Fruit fly (Drosophila melanogaster): Measurements from ENCODE around the gene Nt5a.

DNA sequence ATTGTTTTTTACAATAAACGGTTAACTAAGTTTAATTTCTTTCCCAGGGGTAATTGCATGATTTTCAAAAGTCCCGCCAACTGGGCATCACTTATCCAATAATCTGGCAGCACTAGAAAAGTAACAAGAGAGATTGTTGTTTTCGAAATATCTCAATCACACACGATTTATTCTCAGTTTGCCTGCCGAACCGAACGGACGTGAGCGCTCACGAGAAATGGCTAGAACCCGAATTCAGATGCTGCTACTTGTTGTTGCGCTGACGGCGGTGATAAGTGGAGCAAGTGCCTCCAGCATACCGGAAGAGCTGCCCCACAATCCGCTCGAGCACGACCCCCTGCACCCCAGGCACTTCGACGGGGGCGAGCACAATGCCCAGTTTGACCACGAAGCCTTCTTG is 8.7 kb downstream of the Nt5a start, which contains the start of gene scf:
- TF ChIP-seq CG2889 (GFP tag; IDR thresholded peaks at IDR 0.05) (no peak), CG7745 (tag; optimal IDR thresholded peaks at IDR 0.05) (no peak), CG42726 (GFP tag; IDR thresholded peaks at IDR 0.05; ENCODE audit: partially characterized antibody) (0 out of 2 replicates have a peak, but pooled peaks have one; percentile 48), sd (tag; optimal IDR thresholded peaks at IDR 0.05) (no peak), ase (GFP tag; IDR thresholded peaks at IDR 0.05) (no peak), D19B (GFP tag; optimal IDR thresholded peaks at IDR 0.05) (no peak), tup (GFP tag; optimal IDR thresholded peaks at IDR 0.05) (no peak)
